Worm (Caenorhabditis elegans) whole organism, L4 larva: Measurements from ENCODE around the gene lst-2.

Experiments used
- F44E2.7 ChIP-seq: fragments of 200-800 bp; sonication (Bioruptor generic); IDR thresholded peaks from 2 replicates; pipeline ENCODE4 v2.1.2; 2022; ENCODE audit warnings: missing genetic modification characterization, missing compliant biosample characterization
- T20F7.1 ChIP-seq: fragments of 200-800 bp; sonication (Bioruptor generic); optimal IDR thresholded peaks from 2 replicates; lab custom pipeline; 2018; ENCODE audit warnings: mild to moderate bottlenecking, missing genetic modification characterization, missing compliant biosample characterization
- Y5F2A.4 ChIP-seq: fragments of 200-800 bp; sonication (Bioruptor generic); optimal IDR thresholded peaks from 2 replicates; lab custom pipeline; 2018; ENCODE audit warnings: mild to moderate bottlenecking, missing genetic modification characterization, missing compliant biosample characterization
- ZK337.2 ChIP-seq: fragments of 200-800 bp; sonication (Bioruptor generic); IDR thresholded peaks from 2 replicates; pipeline ENCODE4 v1.3.6; 2022; ENCODE audit warnings: missing genetic modification reagents, missing genetic modification characterization, missing compliant biosample characterization
- aha-1 ChIP-seq: fragments of 150-350 bp; peaks from one replicate; lab custom pipeline; 2014; ENCODE audit warnings: missing biosample characterization, missing genetic modification characterization
- aly-2 ChIP-seq: sonication (generic microtip); optimal IDR thresholded peaks from 2 replicates; lab custom pipeline; 2018; ENCODE audit warnings: missing biosample characterization, missing genetic modification characterization
- attf-4 ChIP-seq: sonication (generic microtip); optimal IDR thresholded peaks from 3 replicates; lab custom pipeline; 2017; ENCODE audit warnings: missing biosample characterization, missing genetic modification characterization
- ceh-32 ChIP-seq: sonication (generic microtip); optimal IDR thresholded peaks from 2 replicates; lab custom pipeline; 2016; ENCODE audit warnings: mild to moderate bottlenecking, missing genetic modification characterization, missing compliant biosample characterization; ENCODE audit not compliant: poor library complexity
- ceh-62 ChIP-seq: sonication (generic microtip); optimal IDR thresholded peaks from 2 replicates; lab custom pipeline; 2017; ENCODE audit warnings: missing biosample characterization, missing genetic modification characterization
- cey-2 ChIP-seq: sonication (generic microtip); optimal IDR thresholded peaks from 3 replicates; lab custom pipeline; 2017; ENCODE audit warnings: missing genetic modification characterization, mild to moderate bottlenecking, missing compliant biosample characterization, antibody characterized with exemption, borderline replicate concordance; ENCODE audit not compliant: insufficient read depth
- ctbp-1 ChIP-seq: fragments of 200-800 bp; sonication (Bioruptor generic); IDR thresholded peaks from 2 replicates; pipeline ENCODE4 v1.3.6; 2022; ENCODE audit warnings: missing genetic modification reagents, missing genetic modification characterization, missing compliant biosample characterization
- daf-16 ChIP-seq, 3 experiments: sonication (generic microtip); optimal IDR thresholded peaks; 2 replicates each; lab custom pipeline; 2016 to 2017; ENCODE audit warnings: missing genetic modification characterization in 3 of 3, missing genetic modification reagents in 3 of 3, mild to moderate bottlenecking in 2 of 3, missing compliant biosample characterization in 2 of 3, missing biosample characterization in 1 of 3, moderate library complexity in 1 of 3
- daf-8 ChIP-seq: fragments of 200-800 bp; sonication (Bioruptor generic); IDR thresholded peaks from 2 replicates; pipeline ENCODE4 v1.3.6; 2022; ENCODE audit warnings: missing genetic modification characterization, missing compliant biosample characterization
- dmd-8 ChIP-seq: fragments of 200-800 bp; sonication (Bioruptor generic); IDR thresholded peaks from 2 replicates; pipeline ENCODE4 v1.3.6; 2022; ENCODE audit warnings: missing genetic modification characterization, missing compliant biosample characterization
- dpl-1 ChIP-seq: fragments of 150-350 bp; optimal IDR thresholded peaks from 2 replicates; lab custom pipeline; 2014; ENCODE audit warnings: missing biosample characterization, missing genetic modification reagents, missing genetic modification characterization
- egl-27 ChIP-seq: sonication (generic microtip); optimal IDR thresholded peaks from 3 replicates; lab custom pipeline; 2017; ENCODE audit warnings: missing biosample characterization, missing genetic modification reagents, missing genetic modification characterization
- egl-43 ChIP-seq: fragments of 200-800 bp; sonication (Bioruptor generic); IDR thresholded peaks from 2 replicates; pipeline ENCODE4 v1.3.6; 2022; ENCODE audit warnings: missing genetic modification reagents, missing genetic modification characterization, missing compliant biosample characterization
- fkh-10 ChIP-seq: fragments of 150-350 bp; optimal IDR thresholded peaks from 2 replicates; lab custom pipeline; 2014; ENCODE audit warnings: missing biosample characterization, missing genetic modification reagents, missing genetic modification characterization
- hlh-11 ChIP-seq: fragments of 200-800 bp; sonication (Bioruptor generic); optimal IDR thresholded peaks from 2 replicates; lab custom pipeline; 2018; ENCODE audit warnings: mild to moderate bottlenecking, missing genetic modification characterization, missing compliant biosample characterization
- hlh-30 ChIP-seq: sonication (generic microtip); optimal IDR thresholded peaks from 2 replicates; lab custom pipeline; 2017; ENCODE audit warnings: antibody characterized with exemption, mild to moderate bottlenecking, missing genetic modification characterization, missing compliant biosample characterization; ENCODE audit not compliant: insufficient read depth
- jun-1 ChIP-seq: fragments of 150-350 bp; optimal IDR thresholded peaks from 2 replicates; lab custom pipeline; 2014; ENCODE audit warnings: missing biosample characterization, missing genetic modification reagents, missing genetic modification characterization
- lin-1 ChIP-seq: fragments of 200-800 bp; sonication (Bioruptor generic); IDR thresholded peaks from 2 replicates; pipeline ENCODE4 v1.3.6; 2022; ENCODE audit warnings: missing genetic modification reagents, missing genetic modification characterization, missing compliant biosample characterization
- lin-29 ChIP-seq: fragments of 200-800 bp; sonication (Bioruptor generic); IDR thresholded peaks from 2 replicates; pipeline ENCODE4 v1.3.6; 2022; ENCODE audit warnings: missing genetic modification reagents, missing genetic modification characterization, missing compliant biosample characterization
- lin-38 ChIP-seq: fragments of 200-800 bp; sonication (Bioruptor generic); IDR thresholded peaks from 2 replicates; pipeline ENCODE4 v1.3.6; 2022; ENCODE audit warnings: missing genetic modification reagents, missing genetic modification characterization, missing compliant biosample characterization
- lin-39 ChIP-seq: fragments of 150-350 bp; optimal IDR thresholded peaks from 2 replicates; lab custom pipeline; 2014; ENCODE audit warnings: missing biosample characterization, missing genetic modification reagents, missing genetic modification characterization
- lsy-2 ChIP-seq, 2 experiments: fragments of 150-350 bp in 1 of 2; sonication (generic microtip) in 1 of 2; optimal IDR thresholded peaks; 2 replicates each; lab custom pipeline; 2014 to 2017; ENCODE audit warnings: missing biosample characterization in 2 of 2, missing genetic modification characterization in 2 of 2
- madf-5 ChIP-seq, 2 experiments: fragments of 200-800 bp; sonication (Bioruptor generic); IDR thresholded peaks; 2 replicates each; pipeline ENCODE4 v1.3.6; 2022; ENCODE audit warnings: missing compliant biosample characterization in 2 of 2, missing genetic modification characterization in 2 of 2
- madf-9 ChIP-seq: fragments of 200-800 bp; sonication (Bioruptor generic); conservative IDR thresholded peaks from 2 replicates; pipeline ENCODE4 v1.3.6; 2022; ENCODE audit warnings: missing genetic modification reagents, missing genetic modification characterization, missing compliant biosample characterization
- mdl-1 ChIP-seq, 2 experiments: fragments of 150-350 bp in 1 of 2; sonication (generic microtip) in 1 of 2; optimal IDR thresholded peaks; 2 replicates each; lab custom pipeline; 2014 to 2017; ENCODE audit warnings: missing biosample characterization in 2 of 2, missing genetic modification characterization in 2 of 2
- mdt-29 ChIP-seq: fragments of 200-800 bp; sonication (Bioruptor generic); IDR thresholded peaks from 2 replicates; pipeline ENCODE4 v1.3.6; 2022; ENCODE audit warnings: missing genetic modification reagents, missing genetic modification characterization, missing compliant biosample characterization
- nhr-10 ChIP-seq: fragments of 150-350 bp; optimal IDR thresholded peaks from 2 replicates; lab custom pipeline; 2014; ENCODE audit warnings: missing biosample characterization, missing genetic modification characterization
- nhr-102 ChIP-seq: sonication (generic microtip); optimal IDR thresholded peaks from 2 replicates; lab custom pipeline; 2016; ENCODE audit warnings: mild to moderate bottlenecking, missing genetic modification characterization, moderate library complexity, missing compliant biosample characterization
- nhr-28 ChIP-seq: fragments of 150-350 bp; optimal IDR thresholded peaks from 2 replicates; lab custom pipeline; 2014; ENCODE audit warnings: missing biosample characterization, missing genetic modification characterization
- nhr-41 ChIP-seq: fragments of 200-800 bp; sonication (Bioruptor generic); IDR thresholded peaks from 2 replicates; pipeline ENCODE4 v1.3.6; 2022; ENCODE audit warnings: missing genetic modification reagents, missing genetic modification characterization, missing compliant biosample characterization
- nhr-48 ChIP-seq: sonication (generic microtip); optimal IDR thresholded peaks from 2 replicates; lab custom pipeline; 2016; ENCODE audit warnings: mild to moderate bottlenecking, missing genetic modification characterization, missing compliant biosample characterization
- nhr-6 ChIP-seq: fragments of 150-350 bp; optimal IDR thresholded peaks from 2 replicates; lab custom pipeline; 2014; ENCODE audit warnings: missing biosample characterization, missing genetic modification characterization
- nhr-77 ChIP-seq: fragments of 150-350 bp; optimal IDR thresholded peaks from 2 replicates; lab custom pipeline; 2014; ENCODE audit warnings: missing biosample characterization, missing genetic modification characterization
- php-3 ChIP-seq: fragments of 200-800 bp; sonication (Bioruptor generic); IDR thresholded peaks from 2 replicates; pipeline ENCODE4 v1.3.6; 2022; ENCODE audit warnings: missing genetic modification reagents, missing genetic modification characterization, missing compliant biosample characterization
- rbr-2 ChIP-seq: sonication (generic microtip); optimal IDR thresholded peaks from 2 replicates; lab custom pipeline; 2016; ENCODE audit warnings: missing genotype, missing genetic modification characterization, missing compliant biosample characterization
- set-16 ChIP-seq: fragments of 200-800 bp; sonication (Bioruptor generic); IDR thresholded peaks from 2 replicates; pipeline ENCODE4 v1.3.6; 2022; ENCODE audit warnings: missing genetic modification reagents, missing genetic modification characterization, missing compliant biosample characterization
- spr-1 ChIP-seq: sonication (generic microtip); optimal IDR thresholded peaks from 2 replicates; lab custom pipeline; 2016; ENCODE audit warnings: mild to moderate bottlenecking, missing genetic modification characterization, missing compliant biosample characterization
- unc-62 ChIP-seq, 3 experiments: fragments of 150-350 bp in 1 of 3; sonication (generic microtip); optimal IDR thresholded peaks in 2 of 3; peaks in 1 of 3; 1 replicate in 1 of 3; 2 replicates in 2 of 3; lab custom pipeline; 2014 to 2017; ENCODE audit warnings: missing biosample characterization in 3 of 3, missing genetic modification characterization in 3 of 3, missing genetic modification reagents in 3 of 3, missing genotype in 1 of 3
- vab-7 ChIP-seq: fragments of 200-800 bp; sonication (Bioruptor generic); IDR thresholded peaks from 2 replicates; pipeline ENCODE4 v1.3.6; 2022; ENCODE audit warnings: missing genetic modification reagents, missing genetic modification characterization, missing compliant biosample characterization
- ztf-11 ChIP-seq: fragments of 150-350 bp; optimal IDR thresholded peaks from 2 replicates; lab custom pipeline; 2014; ENCODE audit warnings: missing biosample characterization, missing genetic modification characterization

lst-2 gene

ce11 chrX:4415289-4415688 is 32.1 kb upstream of the lst-2 start:
- TF ChIP-seq nhr-41 (GFP tag; lab: Robert Waterston, UW) (no peak), fkh-10 (GFP tag; lab: Kevin White, UChicago) (peak; percentile 49), ZK337.2 (GFP tag; lab: Robert Waterston, UW) (no peak), T20F7.1 (no peak), ztf-11 (tag; lab: Kevin White, UChicago) (no peak), lsy-2 (tag; optimal IDR thresholded peaks at IDR 0.05; lab: Kevin White, UChicago) (no peak), F44E2.7 (GFP tag; lab: Robert Waterston, UW) (no peak)

ce11 chrX:4413206-4413605 is 30.0 kb upstream of the lst-2 start:
- TF ChIP-seq nhr-102 (tag; lab: Kevin White, UChicago) (no peak), ZK337.2 (GFP tag; lab: Robert Waterston, UW) (no peak), php-3 (GFP tag; lab: Robert Waterston, UW) (no peak), nhr-48 (no peak), lin-39 (tag; lab: Kevin White, UChicago) (no peak), aly-2 (tag; lab: Kevin White, UChicago) (no peak), hlh-30 (tag; lab: Kevin White, UChicago) (no peak), set-16 (GFP tag; lab: Robert Waterston, UW) (peak; percentile 63), ceh-62 (tag; lab: Kevin White, UChicago) (no peak), unc-62 (GFP tag; optimal IDR thresholded peaks at IDR 0.05 in 1 of 2; lab: Kevin White, UChicago) (peak in 1 of 2 experiments; percentile 66), unc-62 (tag; optimal IDR thresholded peaks at IDR 0.05; lab: Kevin White, UChicago) (no peak), madf-5 (GFP tag; IDR thresholded peaks at IDR 0.05; lab: Robert Waterston, UW) (no peak), egl-43 (GFP tag; lab: Robert Waterston, UW) (0 out of 2 replicates have a peak, but pooled peaks have one; percentile 57), lin-38 (GFP tag; lab: Robert Waterston, UW) (no peak), dpl-1 (GFP tag; lab: Kevin White, UChicago) (no peak), aha-1 (tag; lab: Kevin White, UChicago) (peak; percentile 27), jun-1 (no peak)
- TF ChIP-seq, all 104 proteins: peak for 4

ce11 chrX:4410280-4410911 is 27.2 kb upstream of the lst-2 start:
- TF ChIP-seq dmd-8 (GFP tag; lab: Robert Waterston, UW) (0 out of 2 replicates have a peak, but pooled peaks have one; percentile 58), ZK337.2 (GFP tag; lab: Robert Waterston, UW) (no peak), mdl-1 (tag; optimal IDR thresholded peaks at IDR 0.05; lab: Kevin White, UChicago) (no peak), egl-27 (no peak), daf-16 (GFP tag; optimal IDR thresholded peaks at IDR 0.05; lab: Kevin White, UChicago) (peak in 1 of 2 experiments; percentile 56), daf-16 (tag; optimal IDR thresholded peaks at IDR 0.05; lab: Kevin White, UChicago) (no peak), ctbp-1 (GFP tag; lab: Robert Waterston, UW) (no peak), jun-1 (no peak), hlh-11 (tag; lab: Kevin White, UChicago) (no peak), rbr-2 (tag; lab: Kevin White, UChicago) (no peak), nhr-77 (tag; lab: Kevin White, UChicago) (no peak), ceh-62 (tag; lab: Kevin White, UChicago) (no peak), php-3 (GFP tag; lab: Robert Waterston, UW) (no peak), daf-8 (GFP tag; lab: Robert Waterston, UW) (no peak), lin-1 (GFP tag; lab: Robert Waterston, UW) (no peak), nhr-28 (no peak), unc-62 (GFP tag; optimal IDR thresholded peaks at IDR 0.05 in 1 of 2; lab: Kevin White, UChicago) (no peak), unc-62 (tag; optimal IDR thresholded peaks at IDR 0.05; lab: Kevin White, UChicago) (no peak), nhr-6 (tag; lab: Kevin White, UChicago) (no peak), cey-2 (tag; lab: Kevin White, UChicago) (no peak), nhr-10 (tag; lab: Kevin White, UChicago) (no peak), spr-1 (tag; lab: Kevin White, UChicago) (no peak), lin-29 (GFP tag; lab: Robert Waterston, UW) (no peak), lsy-2 (tag; optimal IDR thresholded peaks at IDR 0.05; lab: Kevin White, UChicago) (no peak), ceh-32 (tag; lab: Kevin White, UChicago) (no peak), madf-9 (GFP tag; lab: Robert Waterston, UW) (no peak), vab-7 (peak; percentile 76), fkh-10 (GFP tag; lab: Kevin White, UChicago) (no peak), nhr-41 (GFP tag; lab: Robert Waterston, UW) (no peak), nhr-102 (tag; lab: Kevin White, UChicago) (no peak), mdt-29 (no peak), Y5F2A.4 (no peak), dpl-1 (GFP tag; lab: Kevin White, UChicago) (no peak), ztf-11 (tag; lab: Kevin White, UChicago) (no peak), attf-4 (tag; lab: Kevin White, UChicago) (no peak)
